Fruit fly (Drosophila melanogaster): ENCODE measurements around the gene CG8861.

DNA sequence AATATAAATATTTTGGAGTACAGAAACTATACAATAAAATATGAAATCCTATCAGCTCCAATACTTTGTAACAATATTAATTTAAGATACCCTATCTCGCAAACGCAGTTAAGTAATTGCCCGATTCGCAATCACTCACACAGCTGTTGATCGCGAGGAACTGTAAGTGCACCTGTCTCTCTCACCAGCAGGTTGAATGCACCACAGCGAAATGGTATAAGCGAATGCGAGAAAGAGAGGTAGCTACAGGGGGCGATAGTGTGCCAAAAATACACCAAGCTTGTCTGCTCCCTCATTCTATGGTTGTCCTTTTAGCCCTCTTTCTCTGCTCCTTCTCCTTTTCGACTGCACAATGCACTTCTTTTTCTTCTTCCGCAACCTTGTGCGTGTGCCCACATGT is 10.5 kb upstream of the CG8861 start:
- TF ChIP-seq CG8478 (optimal IDR thresholded peaks at IDR 0.05) (no peak), CTCF (optimal IDR thresholded peaks at IDR 0.05) (no peak)
